Fruit fly (Drosophila melanogaster) whole organism, pupa: ENCODE data around the gene CG13376.

Experiments used
- CG13204 ChIP-seq: fragments of 200-800 bp; sonication (Bioruptor generic); optimal IDR thresholded peaks from 2 replicates; lab custom pipeline; 2018; ENCODE audit warnings: missing biosample characterization, mild to moderate bottlenecking, missing genetic modification characterization, moderate library complexity
- CG8159 ChIP-seq: fragments of 200-800 bp; sonication (Bioruptor generic); optimal IDR thresholded peaks from 3 replicates; lab custom pipeline; 2018; ENCODE audit warnings: missing biosample characterization, mild to moderate bottlenecking, missing genetic modification characterization, moderate library complexity
- CG8301 ChIP-seq: fragments of 200-800 bp; sonication (Bioruptor generic); optimal IDR thresholded peaks from 2 replicates; lab custom pipeline; 2018; ENCODE audit warnings: missing biosample characterization, mild to moderate bottlenecking, missing genetic modification characterization
- EcR ChIP-seq: fragments of 200-800 bp; sonication (Bioruptor generic); optimal IDR thresholded peaks from 3 replicates; lab custom pipeline; 2019; ENCODE audit warnings: missing biosample characterization, missing genetic modification characterization, mild to moderate bottlenecking, moderate library complexity, missing genetic modification reagents

CG13376 gene

dm6 chrX:245802-246201 lies 21.0 kb downstream of the CG13376 start, which contains the start of the genes CG3038 and G9a:
CG3038 (minus strand) TSS chrX:245856.
G9a (plus strand) TSS chrX:245978.
- no peak for TF ChIP-seq CG8159 (tag; lab: Kevin White, UChicago)
- TF ChIP-seq CG8301 (tag; lab: Kevin White, UChicago): no peak
- peak; percentile 54 for TF ChIP-seq EcR (GFP tag; lab: Kevin White, UChicago)
- no peak for TF ChIP-seq CG13204 (GFP tag; lab: Kevin White, UChicago)
- TF ChIP-seq, all 21 proteins: peak for 1
